Worm (Caenorhabditis elegans) whole organism, L4 larva: ENCODE data around the gene srz-38.

Experiments used
- Y75B8A.6 ChIP-seq: fragments of 200-800 bp; sonication (Bioruptor generic); IDR thresholded peaks from 2 replicates; pipeline ENCODE4 v1.3.6; 2022; ENCODE audit warnings: missing genetic modification reagents, missing genetic modification characterization, missing compliant biosample characterization
- daf-16 ChIP-seq, 3 experiments: sonication (generic microtip); optimal IDR thresholded peaks; 2 replicates each; lab custom pipeline; 2016 to 2017; ENCODE audit warnings: missing genetic modification characterization in 3 of 3, missing genetic modification reagents in 3 of 3, mild to moderate bottlenecking in 2 of 3, missing compliant biosample characterization in 2 of 3, missing biosample characterization in 1 of 3, moderate library complexity in 1 of 3
- hlh-11 ChIP-seq: fragments of 200-800 bp; sonication (Bioruptor generic); optimal IDR thresholded peaks from 2 replicates; lab custom pipeline; 2018; ENCODE audit warnings: mild to moderate bottlenecking, missing genetic modification characterization, missing compliant biosample characterization
- hlh-30 ChIP-seq: sonication (generic microtip); optimal IDR thresholded peaks from 2 replicates; lab custom pipeline; 2017; ENCODE audit warnings: antibody characterized with exemption, mild to moderate bottlenecking, missing genetic modification characterization, missing compliant biosample characterization; ENCODE audit not compliant: insufficient read depth
- mes-2 ChIP-seq: sonication (generic microtip); optimal IDR thresholded peaks from 2 replicates; lab custom pipeline; 2016; ENCODE audit warnings: missing genotype, mild to moderate bottlenecking, missing genetic modification characterization, missing compliant biosample characterization; ENCODE audit not compliant: poor library complexity, severe bottlenecking
- nhr-111 ChIP-seq: fragments of 200-800 bp; sonication (Bioruptor generic); optimal IDR thresholded peaks from 2 replicates; lab custom pipeline; 2018; ENCODE audit warnings: mild to moderate bottlenecking, missing genetic modification characterization, missing compliant biosample characterization
- nhr-237 ChIP-seq: sonication (generic microtip); optimal IDR thresholded peaks from 2 replicates; lab custom pipeline; 2017; ENCODE audit warnings: missing biosample characterization, missing genetic modification characterization
- nhr-41 ChIP-seq: fragments of 200-800 bp; sonication (Bioruptor generic); IDR thresholded peaks from 2 replicates; pipeline ENCODE4 v1.3.6; 2022; ENCODE audit warnings: missing genetic modification reagents, missing genetic modification characterization, missing compliant biosample characterization
- pha-4 ChIP-seq, 2 experiments: fragments of 150-350 bp in 1 of 2; fragments of 200-800 bp in 1 of 2; sonication (Bioruptor generic) in 1 of 2; IDR thresholded peaks in 1 of 2; optimal IDR thresholded peaks in 1 of 2; 2 replicates each; pipeline versions ENCODE4 v1.3.6 to Lab custom; 2014 to 2022; ENCODE audit warnings: missing genetic modification characterization in 2 of 2, missing genetic modification reagents in 2 of 2, missing biosample characterization in 1 of 2, missing compliant biosample characterization in 1 of 2
- saeg-2 ChIP-seq: fragments of 200-800 bp; sonication (Bioruptor generic); IDR thresholded peaks from 2 replicates; pipeline ENCODE4 v1.3.6; 2022; ENCODE audit warnings: missing genetic modification reagents, missing genetic modification characterization, missing compliant biosample characterization
- skn-1 ChIP-seq: fragments of 150-350 bp; optimal IDR thresholded peaks from 2 replicates; lab custom pipeline; 2014; ENCODE audit warnings: missing biosample characterization, missing genetic modification characterization
- unc-62 ChIP-seq, 3 experiments: fragments of 150-350 bp in 1 of 3; sonication (generic microtip); optimal IDR thresholded peaks in 2 of 3; peaks in 1 of 3; 1 replicate in 1 of 3; 2 replicates in 2 of 3; lab custom pipeline; 2014 to 2017; ENCODE audit warnings: missing biosample characterization in 3 of 3, missing genetic modification characterization in 3 of 3, missing genetic modification reagents in 3 of 3, missing genotype in 1 of 3
- ztf-11 ChIP-seq: fragments of 150-350 bp; optimal IDR thresholded peaks from 2 replicates; lab custom pipeline; 2014; ENCODE audit warnings: missing biosample characterization, missing genetic modification characterization

DNA sequence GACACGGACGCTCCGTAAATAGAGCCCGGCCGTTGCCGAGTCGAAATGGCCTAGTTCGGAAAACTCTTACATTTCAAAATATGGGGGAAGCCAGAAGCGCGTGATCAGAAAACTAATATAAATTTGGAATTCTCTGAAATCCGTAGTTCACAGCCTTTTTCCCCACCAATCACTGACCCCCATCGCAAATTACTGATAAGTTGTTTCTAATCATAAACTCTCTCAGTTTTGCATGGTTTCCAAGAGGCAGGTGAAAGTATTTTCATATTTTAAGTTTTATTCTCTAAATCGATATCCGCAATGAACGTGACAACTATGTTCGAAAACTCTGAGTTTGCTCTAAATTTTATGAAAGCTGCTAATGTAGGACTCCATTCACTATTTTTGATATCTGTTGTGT is 6.0 kb upstream of the srz-38 start, which contains the start of gene srz-74:
- TF ChIP-seq nhr-41, result no peak
- no peak for TF ChIP-seq Y75B8A.6
- TF ChIP-seq ztf-11, result no peak
- TF ChIP-seq nhr-237 (tag; lab: Kevin White, UChicago), result no peak
- no peak for TF ChIP-seq hlh-30 (tag; lab: Kevin White, UChicago)
- no peak for TF ChIP-seq daf-16 (GFP tag; optimal IDR thresholded peaks at IDR 0.05; lab: Kevin White, UChicago)
- no peak for TF ChIP-seq daf-16 (tag; optimal IDR thresholded peaks at IDR 0.05; lab: Kevin White, UChicago)
- peak in 1 of 2 experiments; percentile 16 for TF ChIP-seq unc-62 (GFP tag; optimal IDR thresholded peaks at IDR 0.05 in 1 of 2; lab: Kevin White, UChicago)
- TF ChIP-seq unc-62 (tag; optimal IDR thresholded peaks at IDR 0.05; lab: Kevin White, UChicago), result no peak
- TF ChIP-seq skn-1 (tag; lab: Kevin White, UChicago), result no peak
- TF ChIP-seq pha-4 (GFP tag; IDR thresholded peaks at IDR 0.05; lab: Robert Waterston, UW), result no peak
- no peak for TF ChIP-seq pha-4 (tag; optimal IDR thresholded peaks at IDR 0.05; lab: Kevin White, UChicago)
- no peak for TF ChIP-seq mes-2 (tag; lab: Kevin White, UChicago)
- no peak for TF ChIP-seq saeg-2
- TF ChIP-seq hlh-11 (tag; lab: Kevin White, UChicago), result no peak
- TF ChIP-seq nhr-111 (GFP tag; lab: Kevin White, UChicago), result no peak
